Fruit fly (Drosophila melanogaster): ENCODE measurements around the gene Abcd3.

Gene Abcd3

DNA sequence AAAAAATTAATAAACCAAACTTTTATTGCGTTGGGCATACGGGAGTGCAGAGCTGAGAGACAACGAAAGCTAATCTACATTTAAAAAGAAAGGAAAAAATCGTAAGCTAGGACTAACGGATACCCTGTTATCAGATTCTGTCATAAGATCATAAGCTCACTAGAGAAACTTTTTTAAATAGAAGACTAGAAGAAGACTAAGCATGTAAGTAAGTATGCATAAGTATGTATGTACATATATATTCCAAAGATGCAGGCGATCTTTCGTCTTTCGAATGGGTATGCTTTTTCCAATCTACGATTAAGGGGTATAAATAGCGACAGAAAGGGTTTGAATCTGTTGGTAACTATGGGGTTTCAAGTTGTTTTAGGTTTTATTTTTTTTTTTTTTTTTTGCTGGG, 34.3 kb downstream of the Abcd3 start (continued):
- TF ChIP-seq Rfx (GFP tag; IDR thresholded peaks at IDR 0.05) (no peak), gro (GFP tag; optimal IDR thresholded peaks at IDR 0.05) (no peak), sna (GFP tag; IDR thresholded peaks at IDR 0.05; ENCODE audit: partially characterized antibody) (no peak), CG13296 (GFP tag; optimal IDR thresholded peaks at IDR 0.05) (no peak), chn (GFP tag; optimal IDR thresholded peaks at IDR 0.05) (peak; percentile 2), CG11093 (GFP tag; IDR thresholded peaks at IDR 0.05) (no peak), Dip3 (GFP tag; optimal IDR thresholded peaks at IDR 0.05) (peak; percentile 8), ato (GFP tag; IDR thresholded peaks at IDR 0.05; ENCODE audit: partially characterized antibody) (no peak), ranshi (GFP tag; IDR thresholded peaks at IDR 0.05) (no peak), inv (GFP tag; IDR thresholded peaks at IDR 0.05; ENCODE audit: partially characterized antibody) (no peak), CG30020 (tag; optimal IDR thresholded peaks at IDR 0.05) (no peak), CG9817 (tag; optimal IDR thresholded peaks at IDR 0.05) (no peak), CG6854 (GFP tag; optimal IDR thresholded peaks at IDR 0.05) (no peak), eyg (GFP tag; optimal IDR thresholded peaks at IDR 0.05) (no peak), HLH3B (GFP tag; IDR thresholded peaks at IDR 0.05) (no peak), CG16863 (GFP tag; optimal IDR thresholded peaks at IDR 0.05) (no peak), CG32767 (GFP tag; IDR thresholded peaks at IDR 0.05) (no peak), dan (GFP tag; IDR thresholded peaks at IDR 0.05) (no peak), Dip2 (GFP tag; IDR thresholded peaks at IDR 0.05) (no peak), sqz (GFP tag; optimal IDR thresholded peaks at IDR 0.05) (no peak), Nf-YA (GFP tag; IDR thresholded peaks at IDR 0.05) (no peak), CG7556 (GFP tag; optimal IDR thresholded peaks at IDR 0.05) (no peak), BEAF-32 (GFP tag; optimal IDR thresholded peaks at IDR 0.05) (no peak), pzg (GFP tag; optimal IDR thresholded peaks at IDR 0.05) (no peak), Optix (GFP tag; IDR thresholded peaks at IDR 0.05) (no peak), Antp (GFP tag; optimal IDR thresholded peaks at IDR 0.05) (peak; percentile 18), CG34376 (GFP tag; optimal IDR thresholded peaks at IDR 0.05) (no peak), bigmax (GFP tag; optimal IDR thresholded peaks at IDR 0.05) (no peak), Ets97D (GFP tag; optimal IDR thresholded peaks at IDR 0.05) (no peak), zfh1 (GFP tag; IDR thresholded peaks at IDR 0.05) (peak; percentile 38; the same call in 2 of the 3 replicates), sima (GFP tag; optimal IDR thresholded peaks at IDR 0.05) (no peak), maf-S (GFP tag; optimal IDR thresholded peaks at IDR 0.05) (no peak), lmd (GFP tag; IDR thresholded peaks at IDR 0.05) (peak; percentile 27; the same call in 1 of the 2 replicates), CG10979 (tag; optimal IDR thresholded peaks at IDR 0.05) (peak; percentile 45), caup (GFP tag; optimal IDR thresholded peaks at IDR 0.05; ENCODE audit: severe bottlenecking) (no peak), nmo (GFP tag; optimal IDR thresholded peaks at IDR 0.05) (peak; percentile 33), Fer2 (tag; optimal IDR thresholded peaks at IDR 0.05) (no peak), gsb (GFP tag; IDR thresholded peaks at IDR 0.05) (no peak), sim (GFP tag; IDR thresholded peaks at IDR 0.05) (no peak), CG3407 (GFP tag; optimal IDR thresholded peaks at IDR 0.05) (no peak), gt (GFP tag; IDR thresholded peaks at IDR 0.05) (no peak), Hmx (GFP tag; optimal IDR thresholded peaks at IDR 0.05) (no peak), cad (GFP tag; optimal IDR thresholded peaks at IDR 0.05) (no peak), Xbp1 (GFP tag; optimal IDR thresholded peaks at IDR 0.05) (peak; percentile 17), Myb (GFP tag; optimal IDR thresholded peaks at IDR 0.05) (no peak), bbx (GFP tag; IDR thresholded peaks at IDR 0.05; ENCODE audit: partially characterized antibody) (no peak), tap (tag; optimal IDR thresholded peaks at IDR 0.05) (no peak), pho (GFP tag; optimal IDR thresholded peaks at IDR 0.05) (no peak), bowl (GFP tag; IDR thresholded peaks at IDR 0.05) (no peak), psq (GFP tag; optimal IDR thresholded peaks at IDR 0.05) (no peak), CG8290 (GFP tag; optimal IDR thresholded peaks at IDR 0.05) (no peak), CG8290 (tag; optimal IDR thresholded peaks at IDR 0.05) (no peak), D19A (tag; optimal IDR thresholded peaks at IDR 0.05) (peak; percentile 12)
